Fruit fly (Drosophila melanogaster) whole organism, prepupa: ENCODE measurements around the gene fon.

Experiments
- Blimp-1 ChIP-seq: fragments of 200-800 bp; sonication (Bioruptor generic); optimal IDR thresholded peaks from 3 replicates; lab custom pipeline; 2017; ENCODE audit warnings: missing biosample characterization, missing genetic modification characterization, mild to moderate bottlenecking, moderate library complexity, missing genetic modification reagents
- CG10631 ChIP-seq: fragments of 200-800 bp; sonication (Bioruptor generic); optimal IDR thresholded peaks from 2 replicates; lab custom pipeline; 2016; ENCODE audit warnings: missing biosample characterization, missing genetic modification characterization
- CG11294 ChIP-seq: fragments of 200-800 bp; sonication (Bioruptor generic); IDR thresholded peaks from 2 replicates; pipeline ENCODE4 v1.3.6; 2022; ENCODE audit warnings: missing biosample characterization, missing genetic modification characterization
- CG15336 ChIP-seq: fragments of 200-800 bp; sonication (Bioruptor generic); IDR thresholded peaks from 2 replicates; pipeline ENCODE4 v1.3.6; 2022; ENCODE audit warnings: missing biosample characterization, missing genetic modification characterization
- CG1621 ChIP-seq: fragments of 200-800 bp; sonication (Bioruptor generic); optimal IDR thresholded peaks from 3 replicates; lab custom pipeline; 2018; ENCODE audit warnings: missing biosample characterization, mild to moderate bottlenecking, missing genetic modification characterization
- CG16779 ChIP-seq: fragments of 200-800 bp; sonication (Bioruptor generic); optimal IDR thresholded peaks from 3 replicates; lab custom pipeline; 2017; ENCODE audit warnings: missing biosample characterization, mild to moderate bottlenecking, missing genetic modification characterization
- CG3032 ChIP-seq: fragments of 200-800 bp; optimal IDR thresholded peaks from 2 replicates; lab custom pipeline; 2019; ENCODE audit warnings: missing biosample characterization, mild to moderate bottlenecking, missing genetic modification characterization, moderate library complexity
- CG32006 ChIP-seq: fragments of 200-800 bp; sonication (Bioruptor generic); optimal IDR thresholded peaks from 3 replicates; lab custom pipeline; 2017; ENCODE audit warnings: missing biosample characterization, mild to moderate bottlenecking, missing genetic modification characterization
- CG34406 ChIP-seq: fragments of 200-800 bp; sonication (Bioruptor generic); optimal IDR thresholded peaks from 3 replicates; lab custom pipeline; 2016; ENCODE audit warnings: missing biosample characterization, missing genetic modification characterization
- CG3919 ChIP-seq: fragments of 200-800 bp; sonication (Bioruptor generic); optimal IDR thresholded peaks from 3 replicates; lab custom pipeline; 2016; ENCODE audit warnings: missing biosample characterization, missing genetic modification characterization
- CG4318 ChIP-seq: fragments of 200-800 bp; sonication (Bioruptor generic); optimal IDR thresholded peaks from 3 replicates; lab custom pipeline; 2017; ENCODE audit warnings: missing biosample characterization, mild to moderate bottlenecking, missing genetic modification characterization
- CG6163 ChIP-seq: fragments of 200-800 bp; sonication (Bioruptor generic); IDR thresholded peaks from 3 replicates; pipeline ENCODE4 v1.3.6; 2022; ENCODE audit warnings: missing biosample characterization, missing genetic modification characterization
- CG6276 ChIP-seq: fragments of 200-800 bp; sonication (Bioruptor generic); optimal IDR thresholded peaks from 2 replicates; lab custom pipeline; 2017; ENCODE audit warnings: missing biosample characterization, mild to moderate bottlenecking, missing genetic modification characterization
- CG6792 ChIP-seq: fragments of 200-800 bp; sonication (Bioruptor generic); optimal IDR thresholded peaks from 3 replicates; lab custom pipeline; 2016; ENCODE audit warnings: missing biosample characterization, missing genetic modification characterization
- CG6854 ChIP-seq: fragments of 200-800 bp; sonication (Bioruptor generic); optimal IDR thresholded peaks from 2 replicates; lab custom pipeline; 2017; ENCODE audit warnings: missing biosample characterization, mild to moderate bottlenecking, missing genetic modification characterization
- CG7368 ChIP-seq: fragments of 200-800 bp; sonication (Bioruptor generic); optimal IDR thresholded peaks from 3 replicates; lab custom pipeline; 2016; ENCODE audit warnings: missing biosample characterization, missing genetic modification characterization
- CG8119 ChIP-seq: fragments of 200-800 bp; sonication (Bioruptor generic); IDR thresholded peaks from 3 replicates; pipeline ENCODE4 v1.3.6; 2022; ENCODE audit warnings: missing biosample characterization, missing genetic modification characterization
- CG8632 ChIP-seq: fragments of 200-800 bp; sonication (Bioruptor generic); optimal IDR thresholded peaks from 3 replicates; lab custom pipeline; 2016; ENCODE audit warnings: missing biosample characterization, missing genetic modification characterization
- CG9139 ChIP-seq: fragments of 200-800 bp; sonication (Bioruptor generic); optimal IDR thresholded peaks from 3 replicates; lab custom pipeline; 2017; ENCODE audit warnings: missing biosample characterization, mild to moderate bottlenecking, missing genetic modification characterization
- Eip75B ChIP-seq: fragments of 200-800 bp; sonication (Bioruptor generic); optimal IDR thresholded peaks from 3 replicates; lab custom pipeline; 2016; ENCODE audit warnings: missing biosample characterization, missing genetic modification characterization
- Eip78C ChIP-seq: fragments of 200-800 bp; sonication (Bioruptor generic); peaks from one replicate; lab custom pipeline; 2016; ENCODE audit warnings: missing biosample characterization, missing genetic modification characterization
- Ets21C ChIP-seq: fragments of 200-800 bp; sonication (Bioruptor generic); optimal IDR thresholded peaks from 3 replicates; lab custom pipeline; 2016; ENCODE audit warnings: missing biosample characterization, missing genetic modification characterization
- Gug ChIP-seq: fragments of 200-800 bp; sonication (Bioruptor generic); IDR thresholded peaks from 2 replicates; pipeline ENCODE4 v1.3.6; 2022; ENCODE audit warnings: missing biosample characterization, missing genetic modification characterization
- Lpt ChIP-seq: fragments of 200-800 bp; sonication (Bioruptor generic); optimal IDR thresholded peaks from 3 replicates; lab custom pipeline; 2016; ENCODE audit warnings: missing biosample characterization, missing genetic modification characterization
- OdsH ChIP-seq: fragments of 200-800 bp; sonication (Bioruptor generic); optimal IDR thresholded peaks from 3 replicates; lab custom pipeline; 2016; ENCODE audit warnings: missing biosample characterization, missing genetic modification characterization
- Sox15 ChIP-seq: fragments of 200-800 bp; sonication (Bioruptor generic); optimal IDR thresholded peaks from 3 replicates; lab custom pipeline; 2016; ENCODE audit warnings: missing biosample characterization, missing genetic modification characterization
- achi ChIP-seq: fragments of 200-800 bp; sonication (Bioruptor generic); optimal IDR thresholded peaks from 3 replicates; lab custom pipeline; 2016; ENCODE audit warnings: missing biosample characterization, missing genetic modification characterization
- dac ChIP-seq: fragments of 200-800 bp; sonication (Bioruptor generic); optimal IDR thresholded peaks from 2 replicates; lab custom pipeline; 2017; ENCODE audit warnings: missing biosample characterization, mild to moderate bottlenecking, missing genetic modification characterization
- dsx ChIP-seq: fragments of 200-800 bp; optimal IDR thresholded peaks from 3 replicates; lab custom pipeline; 2019; ENCODE audit warnings: missing biosample characterization, mild to moderate bottlenecking, missing genetic modification characterization, moderate library complexity; ENCODE audit not compliant: poor library complexity, severe bottlenecking
- eg ChIP-seq: fragments of 200-800 bp; sonication (Bioruptor generic); IDR thresholded peaks from 3 replicates; pipeline ENCODE4 v1.3.6; 2022; ENCODE audit warnings: missing biosample characterization, missing genetic modification characterization
- esn ChIP-seq: fragments of 200-800 bp; sonication (Bioruptor generic); optimal IDR thresholded peaks from 2 replicates; lab custom pipeline; 2016; ENCODE audit warnings: missing biosample characterization, mild to moderate bottlenecking, missing genetic modification characterization, moderate library complexity
- fd59A ChIP-seq: fragments of 200-800 bp; sonication (Bioruptor generic); optimal IDR thresholded peaks from 2 replicates; lab custom pipeline; 2017; ENCODE audit warnings: missing biosample characterization, mild to moderate bottlenecking, missing genetic modification characterization, missing genetic modification reagents
- fkh ChIP-seq: fragments of 200-800 bp; sonication (Bioruptor generic); optimal IDR thresholded peaks from 3 replicates; lab custom pipeline; 2017; ENCODE audit warnings: missing biosample characterization, mild to moderate bottlenecking, missing genetic modification characterization, moderate library complexity
- lz ChIP-seq: fragments of 200-800 bp; sonication (Bioruptor generic); optimal IDR thresholded peaks from 3 replicates; lab custom pipeline; 2016; ENCODE audit warnings: missing biosample characterization, missing genetic modification characterization
- net ChIP-seq: fragments of 200-800 bp; sonication (Bioruptor generic); optimal IDR thresholded peaks from 3 replicates; lab custom pipeline; 2016; ENCODE audit warnings: missing biosample characterization, missing genetic modification characterization
- spab ChIP-seq: fragments of 200-800 bp; sonication (Bioruptor generic); optimal IDR thresholded peaks from 2 replicates; lab custom pipeline; 2017; ENCODE audit warnings: missing biosample characterization, mild to moderate bottlenecking, missing genetic modification characterization, missing genetic modification reagents
- ss ChIP-seq, 2 experiments: fragments of 200-800 bp; sonication (Bioruptor generic); optimal IDR thresholded peaks; 2 replicates in 1 of 2; 3 replicates in 1 of 2; lab custom pipeline; 2017 to 2018; ENCODE audit warnings: mild to moderate bottlenecking in 2 of 2, missing biosample characterization in 2 of 2, missing genetic modification characterization in 2 of 2, moderate library complexity in 1 of 2
- svp ChIP-seq: fragments of 200-800 bp; sonication (Bioruptor generic); peaks from one replicate; lab custom pipeline; 2016; ENCODE audit warnings: missing biosample characterization, missing genetic modification characterization
- vri ChIP-seq: fragments of 200-800 bp; sonication (Bioruptor generic); optimal IDR thresholded peaks from 3 replicates; lab custom pipeline; 2016; ENCODE audit warnings: missing biosample characterization, mild to moderate bottlenecking, missing genetic modification characterization

The fon gene

dm6 chr2L:19425765-19426329, 39.8 kb upstream of the fon start (continued):
- peak; percentile 57 for TF ChIP-seq CG15336 (GFP tag; lab: Robert Waterston, UW)
- TF ChIP-seq dac (GFP tag; lab: Kevin White, UChicago), result no peak
- TF ChIP-seq CG9139, result no peak
- TF ChIP-seq dsx (GFP tag; lab: Kevin White, UChicago), result no peak
- TF ChIP-seq CG8119, result peak; percentile 57; the same call in 2 of the 3 replicates
- TF ChIP-seq fd59A, result peak; percentile 0
- TF ChIP-seq Eip75B, result peak; percentile 20
- TF ChIP-seq achi (GFP tag; lab: Kevin White, UChicago), result peak; percentile 51
- no peak for TF ChIP-seq CG7368 (GFP tag; lab: Kevin White, UChicago)
- no peak for TF ChIP-seq CG11294 (GFP tag; lab: Robert Waterston, UW)
- peak; percentile 26 for TF ChIP-seq CG6792 (GFP tag; lab: Kevin White, UChicago)
- TF ChIP-seq svp (GFP tag; lab: Kevin White, UChicago), result peak; percentile 76
- TF ChIP-seq OdsH (GFP tag; lab: Kevin White, UChicago), result peak; percentile 66
- no peak for TF ChIP-seq ss (GFP tag; optimal IDR thresholded peaks at IDR 0.05; lab: Kevin White, UChicago)
- no peak for TF ChIP-seq spab (GFP tag; lab: Kevin White, UChicago)
- TF ChIP-seq CG6276 (GFP tag; lab: Kevin White, UChicago), result peak; percentile 6
- peak; percentile 48 for TF ChIP-seq CG32006
- TF ChIP-seq net, result peak; percentile 66
- TF ChIP-seq eg (GFP tag; lab: Robert Waterston, UW), result peak; percentile 59
- peak; percentile 56 for TF ChIP-seq CG3919
- TF ChIP-seq lz (GFP tag; lab: Kevin White, UChicago), result peak; percentile 50
- TF ChIP-seq CG34406 (GFP tag; lab: Kevin White, UChicago), result peak; percentile 52
- TF ChIP-seq Ets21C (GFP tag; lab: Kevin White, UChicago), result peak; percentile 47
- peak; percentile 57 for TF ChIP-seq CG3032 (tag; lab: Kevin White, UChicago)
- TF ChIP-seq Sox15 (GFP tag; lab: Kevin White, UChicago), result peak; percentile 4
- TF ChIP-seq esn, result peak; percentile 73
- no peak for TF ChIP-seq CG4318
- TF ChIP-seq Gug (GFP tag; lab: Robert Waterston, UW), result no peak
- peak; percentile 46 for TF ChIP-seq CG8632 (GFP tag; lab: Kevin White, UChicago)

dm6 chr2L:19425105-19425504, 39.1 kb upstream of the fon start:
- TF ChIP-seq Blimp-1 (GFP tag; lab: Kevin White, UChicago), result no peak
- no peak for TF ChIP-seq CG32006
- TF ChIP-seq CG1621 (tag; lab: Kevin White, UChicago), result no peak
- no peak for TF ChIP-seq CG3919
- TF ChIP-seq CG7368 (GFP tag; lab: Kevin White, UChicago), result no peak
- no peak for TF ChIP-seq CG6854 (GFP tag; lab: Kevin White, UChicago)
- peak; percentile 1 for TF ChIP-seq CG9139
- TF ChIP-seq ss (GFP tag; optimal IDR thresholded peaks at IDR 0.05; lab: Kevin White, UChicago), result peak in 1 of 2 experiments; percentile 7
- TF ChIP-seq net, result no peak
- 0 out of 3 replicates have a peak, but pooled peaks have one; percentile 36 for TF ChIP-seq CG6163 (GFP tag; lab: Robert Waterston, UW)
- TF ChIP-seq CG8119, result no peak
- no peak for TF ChIP-seq CG16779 (tag; lab: Kevin White, UChicago)
- no peak for TF ChIP-seq achi (GFP tag; lab: Kevin White, UChicago)
- TF ChIP-seq CG6792 (GFP tag; lab: Kevin White, UChicago), result no peak
- TF ChIP-seq CG4318, result no peak
- no peak for TF ChIP-seq eg (GFP tag; lab: Robert Waterston, UW)
- TF ChIP-seq fkh (GFP tag; lab: Kevin White, UChicago), result no peak
- TF ChIP-seq svp (GFP tag; lab: Kevin White, UChicago), result peak; percentile 80
- TF ChIP-seq Eip75B, result no peak
- TF ChIP-seq CG3032 (tag; lab: Kevin White, UChicago), result no peak
- TF ChIP-seq Sox15 (GFP tag; lab: Kevin White, UChicago), result no peak
- no peak for TF ChIP-seq fd59A
- TF ChIP-seq CG10631 (GFP tag; lab: Kevin White, UChicago), result no peak
- TF ChIP-seq vri (GFP tag; lab: Kevin White, UChicago), result peak; percentile 44
- no peak for TF ChIP-seq Lpt
- no peak for TF ChIP-seq Eip78C
